Worm (Caenorhabditis elegans): Measurements from ENCODE around the gene F09E5.3.

F09E5.3 gene

DNA sequence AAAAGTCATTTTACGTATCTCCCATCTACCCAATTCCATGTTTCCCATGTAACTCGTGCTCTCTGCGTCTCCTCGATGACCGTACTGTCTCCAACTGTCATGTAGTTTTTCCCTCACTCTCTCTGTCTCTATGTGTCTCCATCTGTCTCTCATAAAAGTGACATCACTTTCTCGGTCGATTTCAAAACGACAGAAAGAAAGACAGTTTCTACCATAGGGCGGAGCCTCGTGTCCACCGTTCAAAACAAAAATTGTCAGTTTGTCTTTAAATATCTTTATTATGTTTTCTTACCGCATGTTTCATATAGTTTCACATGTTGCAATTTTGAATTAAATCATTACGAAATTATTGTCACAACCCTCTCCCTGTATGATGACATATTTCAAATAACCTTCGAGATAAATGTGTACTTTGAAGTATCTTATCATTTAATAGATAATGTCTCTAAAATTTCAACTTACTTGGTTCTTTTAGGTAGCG lies 43.6 kb upstream of the F09E5.3 start (continued):
- TF ChIP-seq syd-9 (tag; optimal IDR thresholded peaks at IDR 0.05) (no peak), lim-6 (tag; optimal IDR thresholded peaks at IDR 0.05) (no peak), pqm-1 (tag; optimal IDR thresholded peaks at IDR 0.05) (peak; percentile 55), che-1 (tag; optimal IDR thresholded peaks at IDR 0.05) (no peak), C38D4.7 (GFP tag; optimal IDR thresholded peaks at IDR 0.05) (no peak), ahr-1 (tag; optimal IDR thresholded peaks at IDR 0.05) (no peak), nfya-1 (tag; optimal IDR thresholded peaks at IDR 0.05) (peak; percentile 70), pag-3 (tag; optimal IDR thresholded peaks at IDR 0.05; ENCODE audit: borderline replicate concordance) (no peak), ceh-22 (tag; optimal IDR thresholded peaks at IDR 0.05) (no peak)

DNA sequence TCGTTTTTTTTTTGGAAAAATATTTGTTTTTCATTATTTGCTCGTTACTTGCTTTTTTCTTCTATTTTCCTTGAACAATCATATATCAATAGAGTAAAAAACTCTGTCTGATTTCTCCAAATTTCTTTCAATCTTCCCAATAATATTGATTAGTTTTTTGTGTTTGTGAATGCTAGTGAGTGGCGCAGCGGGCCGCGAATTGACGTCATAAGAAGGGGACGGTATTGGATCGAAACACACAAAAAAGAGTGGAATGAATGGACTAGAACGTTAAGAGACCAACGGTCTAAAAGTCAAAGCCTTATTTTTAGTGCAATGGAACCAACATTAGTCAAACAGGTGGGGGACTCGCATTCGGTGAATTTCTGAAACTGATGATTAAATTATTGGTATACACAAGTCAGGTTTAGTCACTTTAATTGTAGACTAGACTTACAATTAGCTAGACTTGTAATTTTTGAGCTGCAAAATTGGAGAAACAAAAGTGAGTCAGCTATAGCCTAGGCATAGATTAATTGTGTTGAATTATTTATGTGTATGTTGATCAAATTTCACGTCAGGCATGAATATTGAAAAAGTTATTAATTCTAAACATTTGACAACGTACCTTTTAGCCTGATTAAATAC lies 42.0 kb upstream of the F09E5.3 start:
- TF ChIP-seq F13H6.1 (tag; optimal IDR thresholded peaks at IDR 0.05) (no peak), npax-4 (tag; optimal IDR thresholded peaks at IDR 0.05) (no peak), lim-6 (tag; optimal IDR thresholded peaks at IDR 0.05) (no peak), rnt-1 (tag; optimal IDR thresholded peaks at IDR 0.05) (no peak), ceh-24 (tag; optimal IDR thresholded peaks at IDR 0.05) (no peak), fkh-10 (GFP tag; optimal IDR thresholded peaks at IDR 0.05) (no peak), ceh-48 (tag; optimal IDR thresholded peaks at IDR 0.05) (no peak)

DNA sequence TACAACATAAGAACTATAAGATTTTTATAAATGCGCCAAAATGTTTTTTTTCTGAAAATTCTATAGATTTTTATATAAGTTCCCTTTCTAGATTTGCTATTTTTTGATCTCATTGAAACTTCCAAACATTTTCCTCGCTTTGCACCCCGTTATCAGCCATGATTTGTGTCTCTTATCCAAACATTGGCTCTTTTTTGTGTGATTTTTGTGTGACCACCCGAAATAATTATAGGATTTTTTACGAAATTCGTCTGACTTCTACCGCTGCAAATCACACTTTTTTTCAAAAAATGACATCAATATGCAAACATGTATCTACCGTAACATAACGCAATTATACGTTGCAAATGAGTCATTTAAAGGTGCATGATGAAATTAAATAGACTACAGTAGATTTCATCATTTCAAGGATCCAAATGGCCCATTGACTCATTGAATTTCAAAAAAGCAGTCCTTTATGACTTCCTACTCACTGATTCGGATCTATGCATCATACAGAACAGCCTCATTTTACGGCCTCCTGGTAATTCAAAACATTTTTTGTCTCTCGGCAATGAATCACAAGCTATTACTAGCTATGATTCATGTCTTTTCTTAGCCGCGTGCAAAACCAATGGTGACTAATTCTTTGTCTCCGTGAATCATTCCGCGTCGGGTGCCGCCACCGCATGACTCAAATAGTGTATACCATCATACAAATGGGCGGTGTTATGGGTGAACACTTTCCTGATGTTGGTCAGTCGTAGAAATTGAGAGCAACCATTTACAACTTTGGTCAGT lies 41.3 kb upstream of the F09E5.3 start:
- TF ChIP-seq tbx-7 (tag; optimal IDR thresholded peaks at IDR 0.05) (no peak), elt-2 (tag; optimal IDR thresholded peaks at IDR 0.05) (peak; percentile 8)

DNA sequence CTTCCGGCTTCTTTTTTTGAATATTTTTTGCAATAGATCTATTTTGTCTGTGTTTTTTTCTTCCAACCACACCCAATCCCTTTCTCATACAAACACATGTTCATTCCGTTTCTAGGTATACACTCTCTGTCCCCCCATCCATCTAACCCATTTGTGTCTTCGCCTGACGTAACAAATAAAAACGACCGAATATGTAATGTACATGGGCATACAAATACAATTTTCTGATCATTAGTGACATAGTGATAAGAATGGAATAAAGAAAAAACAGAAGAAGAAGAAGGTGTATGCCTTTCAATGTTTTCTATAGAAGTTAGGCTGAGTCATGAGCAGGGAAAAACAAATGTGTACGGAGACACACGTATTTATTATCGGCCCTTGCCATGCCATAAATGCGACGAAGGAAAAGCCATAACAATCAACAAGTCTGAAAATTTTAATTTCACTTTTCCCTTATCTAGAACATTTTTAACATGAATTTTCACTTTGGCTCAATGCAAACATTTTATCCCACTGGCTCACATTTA lies 40.0 kb upstream of the F09E5.3 start:
- TF ChIP-seq pag-3 (tag; optimal IDR thresholded peaks at IDR 0.05; ENCODE audit: borderline replicate concordance) = no peak
- no peak for TF ChIP-seq K09A11.1 (tag; optimal IDR thresholded peaks at IDR 0.05; ENCODE audit: insufficient read depth)
- peak; percentile 54 for TF ChIP-seq elt-2 (tag; optimal IDR thresholded peaks at IDR 0.05)
- no peak for TF ChIP-seq lin-11 (tag; optimal IDR thresholded peaks at IDR 0.05)
- TF ChIP-seq pat-9 (tag; optimal IDR thresholded peaks at IDR 0.05) = no peak
- no peak for TF ChIP-seq T23F11.4 (GFP tag; optimal IDR thresholded peaks at IDR 0.05)
- no peak for TF ChIP-seq pha-4 (tag; optimal IDR thresholded peaks at IDR 0.05)

DNA sequence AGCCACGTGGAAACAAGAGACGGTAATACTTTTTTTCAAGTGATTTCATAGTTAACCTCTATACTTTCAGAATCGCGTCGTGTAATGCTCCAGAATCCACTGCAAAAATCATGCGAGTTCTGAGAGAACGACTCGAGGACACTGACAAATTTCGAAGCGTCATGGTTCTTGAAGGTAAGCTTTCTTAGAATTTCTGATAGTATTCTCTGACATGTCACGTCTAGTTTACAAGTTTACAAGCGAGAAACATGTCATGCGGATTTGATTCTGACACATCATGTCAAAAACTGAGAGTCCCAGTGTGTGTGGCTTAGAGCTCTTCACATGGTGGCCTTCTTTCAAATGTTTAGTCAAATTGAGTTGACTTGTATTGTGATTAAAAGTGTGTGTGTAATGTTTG lies 39.2 kb upstream of the F09E5.3 start:
- TF ChIP-seq pat-9 (tag; optimal IDR thresholded peaks at IDR 0.05) = no peak
- no peak for TF ChIP-seq hlh-30 (tag; optimal IDR thresholded peaks at IDR 0.05; ENCODE audit: insufficient read depth)
- no peak for TF ChIP-seq sox-2 (GFP tag; IDR thresholded peaks at IDR 0.05)
- TF ChIP-seq ref-2 (tag; optimal IDR thresholded peaks at IDR 0.05) = no peak
- no peak for TF ChIP-seq nfya-1 (tag; optimal IDR thresholded peaks at IDR 0.05)
- no peak for TF ChIP-seq ceh-22 (tag; optimal IDR thresholded peaks at IDR 0.05)
- TF ChIP-seq unc-55 (GFP tag; optimal IDR thresholded peaks at IDR 0.05) = no peak
- no peak for TF ChIP-seq nhr-11 (tag; optimal IDR thresholded peaks at IDR 0.05)
- no peak for TF ChIP-seq syd-9 (tag; optimal IDR thresholded peaks at IDR 0.05)
- TF ChIP-seq K02D7.2 (tag; optimal IDR thresholded peaks at IDR 0.05) = no peak
- TF ChIP-seq ztf-16 (tag; optimal IDR thresholded peaks at IDR 0.05) = no peak
- TF ChIP-seq Y22D7AL.16 (tag; optimal IDR thresholded peaks at IDR 0.05) = no peak
- TF ChIP-seq tbx-2 (tag; optimal IDR thresholded peaks at IDR 0.05) = no peak
- no peak for TF ChIP-seq pros-1 (tag; optimal IDR thresholded peaks at IDR 0.05)
- no peak for TF ChIP-seq fkh-6 (tag; optimal IDR thresholded peaks at IDR 0.05)

Measured in whole organism, late embryonic.